Worm (Caenorhabditis elegans) whole organism, L1 larva: ENCODE measurements around the gene clec-178.

ENCODE experiments used
- ama-1 ChIP-seq: fragments of 150-350 bp; optimal IDR thresholded peaks from 2 replicates; lab custom pipeline; 2014
- elt-3 ChIP-seq, 6 experiments: fragments of 150-350 bp in 1 of 6; sonication (generic microtip); optimal IDR thresholded peaks; 2 replicates each; lab custom pipeline; 2017 to 2018; ENCODE audit warnings: missing biosample characterization in 6 of 6, missing genetic modification characterization in 6 of 6, inconsistent platforms in 1 of 6
- fkh-10 ChIP-seq: sonication (generic microtip); optimal IDR thresholded peaks from 2 replicates; lab custom pipeline; 2017; ENCODE audit warnings: missing biosample characterization, missing genetic modification reagents, missing genetic modification characterization
- fos-1 ChIP-seq: fragments of 150-350 bp; optimal IDR thresholded peaks from 2 replicates; lab custom pipeline; 2014; ENCODE audit warnings: missing biosample characterization, missing genetic modification characterization
- lsy-2 ChIP-seq, 2 experiments: fragments of 150-350 bp; optimal IDR thresholded peaks; 2 replicates each; lab custom pipeline; 2014; ENCODE audit warnings: missing biosample characterization in 2 of 2, missing genetic modification characterization in 2 of 2
- mep-1 ChIP-seq: fragments of 150-350 bp; optimal IDR thresholded peaks from 2 replicates; lab custom pipeline; 2014; ENCODE audit warnings: missing biosample characterization, missing genetic modification characterization
- nhr-12 ChIP-seq: sonication (generic microtip); optimal IDR thresholded peaks from 2 replicates; lab custom pipeline; 2017; ENCODE audit warnings: missing biosample characterization, missing genetic modification characterization
- nhr-76 ChIP-seq: sonication (generic microtip); optimal IDR thresholded peaks from 2 replicates; lab custom pipeline; 2017; ENCODE audit warnings: missing biosample characterization, missing genetic modification characterization
- unc-86 ChIP-seq: sonication (generic microtip); optimal IDR thresholded peaks from 2 replicates; lab custom pipeline; 2016; ENCODE audit warnings: missing genetic modification characterization, missing compliant biosample characterization
- zag-1 ChIP-seq: fragments of 150-350 bp; optimal IDR thresholded peaks from 2 replicates; lab custom pipeline; 2014; ENCODE audit warnings: missing biosample characterization, missing genetic modification characterization

DNA sequence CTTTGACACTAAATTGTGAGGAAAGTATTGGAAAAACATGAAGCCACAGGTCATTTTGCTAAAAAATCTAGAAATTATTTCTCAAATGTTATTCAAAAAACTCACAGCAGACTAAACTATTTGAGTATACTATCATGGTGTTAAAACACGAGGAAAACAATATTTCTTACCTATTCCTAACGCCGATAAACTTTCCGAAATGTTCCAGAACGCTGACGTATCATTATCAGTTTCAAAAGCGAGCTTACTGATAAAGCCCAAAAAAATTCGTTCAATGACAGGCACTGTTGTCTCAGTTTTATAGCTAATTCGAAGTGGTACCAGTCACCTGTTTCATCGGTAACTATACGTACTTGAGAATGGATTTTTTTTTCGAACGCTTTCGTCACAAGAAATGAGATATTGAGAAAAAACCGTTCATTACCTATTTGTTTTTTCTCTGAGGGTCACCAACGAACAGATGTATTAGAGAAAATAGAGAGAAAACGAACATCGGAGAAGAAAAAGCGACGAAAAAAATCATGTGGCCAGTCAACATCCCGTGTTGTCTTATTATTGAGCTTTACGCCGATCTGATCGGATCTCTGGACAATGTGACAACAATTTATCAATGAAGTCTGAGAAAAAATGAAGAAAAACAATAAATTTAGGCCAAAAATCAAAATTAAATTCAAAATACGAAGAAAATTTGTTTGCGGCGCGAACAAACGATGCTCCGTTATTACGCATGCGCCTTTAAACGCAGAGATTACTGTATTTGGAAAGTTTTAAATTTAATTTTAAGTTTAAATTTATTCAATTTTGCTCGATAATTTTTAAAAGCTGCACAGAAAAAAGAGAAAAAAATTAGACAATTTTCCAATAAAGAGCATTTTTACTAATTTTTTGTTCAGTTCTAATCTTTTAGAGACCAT, 12.6 kb downstream of the clec-178 start:
- TF ChIP-seq lsy-2 (tag; optimal IDR thresholded peaks at IDR 0.05; lab: Kevin White, UChicago), result no peak
- TF ChIP-seq zag-1 (tag; lab: Kevin White, UChicago), result no peak
- TF ChIP-seq unc-86 (tag; lab: Kevin White, UChicago), result no peak
- no peak for TF ChIP-seq ama-1 (lab: Kevin White, UChicago)
- TF ChIP-seq elt-3 (tag; optimal IDR thresholded peaks at IDR 0.05; lab: Kevin White, UChicago), result no peak
- no peak for TF ChIP-seq fos-1
- TF ChIP-seq nhr-12 (tag; lab: Kevin White, UChicago), result no peak
- no peak for TF ChIP-seq nhr-76 (tag; lab: Kevin White, UChicago)
- no peak for TF ChIP-seq mep-1 (tag; lab: Kevin White, UChicago)
- TF ChIP-seq fkh-10, result no peak
